Worm (Caenorhabditis elegans): ENCODE data around the gene ced-4.

DNA sequence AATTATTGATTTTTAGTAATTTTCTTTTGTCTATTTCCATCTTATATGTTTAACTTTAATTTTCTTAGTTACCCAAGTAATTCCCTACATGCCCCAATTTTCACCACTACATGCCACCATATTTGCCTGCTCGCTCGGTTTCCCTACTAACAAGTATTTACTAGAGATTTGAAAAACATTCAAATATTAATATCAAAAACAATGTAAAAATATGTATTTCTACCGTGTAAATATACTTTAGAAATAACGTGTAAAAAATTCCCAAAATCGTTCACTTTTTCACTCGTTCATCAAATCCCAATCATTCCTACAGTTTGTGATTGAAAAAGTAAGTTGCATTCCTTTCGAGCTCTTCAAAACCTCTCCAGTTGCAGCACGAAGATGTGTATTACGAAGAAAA, 25.5 kb upstream of the ced-4 start, which contains the start of gene F26A1.3:
- TF ChIP-seq nhr-11 (tag; optimal IDR thresholded peaks at IDR 0.05) (no peak), sox-4 (tag; optimal IDR thresholded peaks at IDR 0.05) (no peak), madf-2 (tag; optimal IDR thresholded peaks at IDR 0.05) (no peak), lim-6 (tag; optimal IDR thresholded peaks at IDR 0.05) (no peak), pqm-1 (tag; optimal IDR thresholded peaks at IDR 0.05) (no peak), fax-1 (tag; optimal IDR thresholded peaks at IDR 0.05) (no peak), elt-4 (tag; optimal IDR thresholded peaks at IDR 0.05) (no peak), nhr-232 (tag; optimal IDR thresholded peaks at IDR 0.05) (no peak), ama-1 (optimal IDR thresholded peaks at IDR 0.05) (no peak)

All from whole organism, late embryonic.